Fruit fly (Drosophila melanogaster) whole organism, prepupa: ENCODE results near the gene CG12643.

Experiments used
- Blimp-1 ChIP-seq: fragments of 200-800 bp; sonication (Bioruptor generic); optimal IDR thresholded peaks from 3 replicates; lab custom pipeline; 2017; ENCODE audit warnings: missing biosample characterization, missing genetic modification characterization, mild to moderate bottlenecking, moderate library complexity, missing genetic modification reagents
- CG11294 ChIP-seq: fragments of 200-800 bp; sonication (Bioruptor generic); IDR thresholded peaks from 2 replicates; pipeline ENCODE4 v1.3.6; 2022; ENCODE audit warnings: missing biosample characterization, missing genetic modification characterization
- CG11902 ChIP-seq: fragments of 200-800 bp; sonication (Bioruptor generic); optimal IDR thresholded peaks from 3 replicates; lab custom pipeline; 2016; ENCODE audit warnings: missing biosample characterization, missing genetic modification characterization
- CG16779 ChIP-seq: fragments of 200-800 bp; sonication (Bioruptor generic); optimal IDR thresholded peaks from 3 replicates; lab custom pipeline; 2017; ENCODE audit warnings: missing biosample characterization, mild to moderate bottlenecking, missing genetic modification characterization
- CG3032 ChIP-seq: fragments of 200-800 bp; optimal IDR thresholded peaks from 2 replicates; lab custom pipeline; 2019; ENCODE audit warnings: missing biosample characterization, mild to moderate bottlenecking, missing genetic modification characterization, moderate library complexity
- CG32006 ChIP-seq: fragments of 200-800 bp; sonication (Bioruptor generic); optimal IDR thresholded peaks from 3 replicates; lab custom pipeline; 2017; ENCODE audit warnings: missing biosample characterization, mild to moderate bottlenecking, missing genetic modification characterization
- CG6854 ChIP-seq: fragments of 200-800 bp; sonication (Bioruptor generic); optimal IDR thresholded peaks from 2 replicates; lab custom pipeline; 2017; ENCODE audit warnings: missing biosample characterization, mild to moderate bottlenecking, missing genetic modification characterization
- CG8119 ChIP-seq: fragments of 200-800 bp; sonication (Bioruptor generic); IDR thresholded peaks from 3 replicates; pipeline ENCODE4 v1.3.6; 2022; ENCODE audit warnings: missing biosample characterization, missing genetic modification characterization
- Ets96B ChIP-seq: fragments of 200-800 bp; optimal IDR thresholded peaks from 2 replicates; lab custom pipeline; 2019; ENCODE audit warnings: missing biosample characterization, mild to moderate bottlenecking, missing genetic modification characterization, moderate library complexity
- Gug ChIP-seq: fragments of 200-800 bp; sonication (Bioruptor generic); IDR thresholded peaks from 2 replicates; pipeline ENCODE4 v1.3.6; 2022; ENCODE audit warnings: missing biosample characterization, missing genetic modification characterization
- OdsH ChIP-seq: fragments of 200-800 bp; sonication (Bioruptor generic); optimal IDR thresholded peaks from 3 replicates; lab custom pipeline; 2016; ENCODE audit warnings: missing biosample characterization, missing genetic modification characterization
- eg ChIP-seq: fragments of 200-800 bp; sonication (Bioruptor generic); IDR thresholded peaks from 3 replicates; pipeline ENCODE4 v1.3.6; 2022; ENCODE audit warnings: missing biosample characterization, missing genetic modification characterization
- salr ChIP-seq, 2 experiments: fragments of 200-800 bp; sonication (Bioruptor generic); optimal IDR thresholded peaks; 3 replicates each; lab custom pipeline; 2016 to 2018; ENCODE audit warnings: missing biosample characterization in 2 of 2, missing genetic modification characterization in 2 of 2, mild to moderate bottlenecking in 1 of 2
- svp ChIP-seq: fragments of 200-800 bp; sonication (Bioruptor generic); peaks from one replicate; lab custom pipeline; 2016; ENCODE audit warnings: missing biosample characterization, missing genetic modification characterization

dm6 chrX:10250017-10250416 is 15.0 kb downstream of the CG12643 start:
- TF ChIP-seq Blimp-1 (GFP tag; lab: Kevin White, UChicago), result no peak
- no peak for TF ChIP-seq CG6854 (GFP tag; lab: Kevin White, UChicago)
- no peak for TF ChIP-seq CG11902 (GFP tag; lab: Kevin White, UChicago)
- TF ChIP-seq salr (GFP tag; optimal IDR thresholded peaks at IDR 0.05; lab: Kevin White, UChicago), result no peak
- TF ChIP-seq CG32006, result no peak
- TF ChIP-seq Ets96B (tag; lab: Kevin White, UChicago), result no peak
- no peak for TF ChIP-seq CG8119 (GFP tag; lab: Robert Waterston, UW)
- no peak for TF ChIP-seq CG3032 (tag; lab: Kevin White, UChicago)
- no peak for TF ChIP-seq CG11294 (GFP tag; lab: Robert Waterston, UW)
- no peak for TF ChIP-seq CG16779 (tag; lab: Kevin White, UChicago)
- TF ChIP-seq eg (GFP tag; lab: Robert Waterston, UW), result no peak
- no peak for TF ChIP-seq OdsH (GFP tag; lab: Kevin White, UChicago)
- no peak for TF ChIP-seq Gug
- no peak for TF ChIP-seq svp (GFP tag; lab: Kevin White, UChicago)
